Fruit fly (Drosophila melanogaster) whole organism, wandering third instar larva: ENCODE data around the gene CG6168.

Experiments used
- Abd-B ChIP-seq: fragments of >200 bp; optimal IDR thresholded peaks from 2 replicates; lab custom pipeline; 2017; ENCODE audit warnings: missing biosample characterization, missing genetic modification characterization
- CG32264 ChIP-seq: fragments of 200-800 bp; sonication (Bioruptor generic); optimal IDR thresholded peaks from 2 replicates; lab custom pipeline; 2016; ENCODE audit warnings: missing biosample characterization, missing genetic modification characterization
- CG9705 ChIP-seq: fragments of 200-800 bp; sonication (Bioruptor generic); optimal IDR thresholded peaks from 2 replicates; lab custom pipeline; 2018; ENCODE audit warnings: missing biosample characterization, mild to moderate bottlenecking, missing genetic modification characterization
- CrebA ChIP-seq: fragments of 200-800 bp; sonication (Bioruptor generic); optimal IDR thresholded peaks from 2 replicates; lab custom pipeline; 2016; ENCODE audit warnings: missing biosample characterization, mild to moderate bottlenecking, missing genetic modification characterization, borderline replicate concordance
- Dfd ChIP-seq: fragments of >200 bp; optimal IDR thresholded peaks from 2 replicates; lab custom pipeline; 2017; ENCODE audit warnings: missing biosample characterization, missing genetic modification characterization
- Dif ChIP-seq: fragments of 200-275, 200-300 bp; sonication (Bioruptor generic); optimal IDR thresholded peaks from 2 replicates; lab custom pipeline; 2018; ENCODE audit warnings: missing biosample characterization, missing genetic modification characterization; ENCODE audit not compliant: partially characterized antibody
- GATAd ChIP-seq: sonication (Bioruptor generic); optimal IDR thresholded peaks from 2 replicates; lab custom pipeline; 2016; ENCODE audit warnings: missing biosample characterization, missing genetic modification characterization
- HLH106 ChIP-seq: fragments of 200-800 bp; optimal IDR thresholded peaks from 3 replicates; lab custom pipeline; 2019; ENCODE audit warnings: missing biosample characterization, mild to moderate bottlenecking, missing genetic modification characterization, moderate library complexity
- Hnf4 ChIP-seq: fragments of 200-800 bp; sonication (Bioruptor generic); optimal IDR thresholded peaks from 2 replicates; lab custom pipeline; 2016; ENCODE audit warnings: missing biosample characterization, mild to moderate bottlenecking, missing genetic modification characterization
- Hr78 ChIP-seq: fragments of >200 bp; optimal IDR thresholded peaks from 2 replicates; lab custom pipeline; 2017; ENCODE audit warnings: missing biosample characterization, missing genetic modification characterization
- Hr83 ChIP-seq: fragments of 200-300 bp; sonication (Bioruptor generic); optimal IDR thresholded peaks from 2 replicates; lab custom pipeline; 2016; ENCODE audit warnings: missing biosample characterization, mild to moderate bottlenecking, missing genetic modification characterization, moderate library complexity; ENCODE audit not compliant: poor library complexity, severe bottlenecking
- Jra ChIP-seq: sonication (Bioruptor generic); optimal IDR thresholded peaks from 2 replicates; lab custom pipeline; 2016; ENCODE audit warnings: missing biosample characterization, missing genetic modification characterization
- Mio ChIP-seq: sonication (Bioruptor generic); optimal IDR thresholded peaks from 2 replicates; lab custom pipeline; 2016; ENCODE audit warnings: missing biosample characterization, missing genetic modification characterization
- Myc ChIP-seq: fragments of >200 bp; optimal IDR thresholded peaks from 2 replicates; lab custom pipeline; 2017
- N ChIP-seq: fragments of >200 bp; optimal IDR thresholded peaks from 2 replicates; lab custom pipeline; 2018; ENCODE audit warnings: missing biosample characterization, missing external identifiers, missing genetic modification characterization
- OdsH ChIP-seq: fragments of 200-800 bp; sonication (Bioruptor generic); optimal IDR thresholded peaks from 2 replicates; lab custom pipeline; 2016; ENCODE audit warnings: missing biosample characterization, mild to moderate bottlenecking, missing genetic modification characterization
- Rel ChIP-seq, 2 experiments: fragments of 200-800 bp; sonication (Bioruptor generic) in 1 of 2; optimal IDR thresholded peaks; 2 replicates in 1 of 2; 3 replicates in 1 of 2; lab custom pipeline; 2016 to 2019; ENCODE audit warnings: mild to moderate bottlenecking in 2 of 2, missing biosample characterization in 2 of 2, missing genetic modification characterization in 2 of 2, moderate library complexity in 1 of 2
- Sp1 ChIP-seq: fragments of 200-800 bp; sonication (Bioruptor generic); optimal IDR thresholded peaks from 3 replicates; lab custom pipeline; 2019; ENCODE audit warnings: missing biosample characterization, mild to moderate bottlenecking, missing genetic modification characterization, moderate library complexity
- Vsx2 ChIP-seq: fragments of 200-300, 225-300 bp; sonication (Bioruptor generic); optimal IDR thresholded peaks from 2 replicates; lab custom pipeline; 2018; ENCODE audit warnings: missing biosample characterization, missing genetic modification characterization; ENCODE audit not compliant: partially characterized antibody
- br ChIP-seq: fragments of 200-800 bp; sonication (Bioruptor generic); optimal IDR thresholded peaks from 2 replicates; lab custom pipeline; 2016; ENCODE audit warnings: missing biosample characterization, missing genetic modification characterization
- brk ChIP-seq: fragments of 200-800 bp; sonication (Bioruptor generic); optimal IDR thresholded peaks from 2 replicates; lab custom pipeline; 2016; ENCODE audit warnings: missing biosample characterization, mild to moderate bottlenecking, missing genetic modification characterization
- dl ChIP-seq, 2 experiments: fragments of 175-275, 200-275 bp in 1 of 2; fragments of 200-275 bp in 1 of 2; sonication (Bioruptor generic); optimal IDR thresholded peaks; lab custom pipeline; 2018; ENCODE audit warnings: mild to moderate bottlenecking in 2 of 2, missing biosample characterization in 2 of 2, missing genetic modification characterization in 2 of 2, moderate library complexity in 2 of 2; ENCODE audit not compliant: partially characterized antibody in 2 of 2, insufficient read depth in 1 of 2
- dmrt93B ChIP-seq: fragments of 200-800 bp; sonication (Bioruptor generic); optimal IDR thresholded peaks from 2 replicates; lab custom pipeline; 2018; ENCODE audit warnings: missing biosample characterization, mild to moderate bottlenecking, missing genetic modification characterization
- dsf ChIP-seq: sonication (Bioruptor generic); optimal IDR thresholded peaks from 2 replicates; lab custom pipeline; 2016; ENCODE audit warnings: missing biosample characterization, missing genetic modification characterization, borderline replicate concordance
- ey ChIP-seq: fragments of 200-800 bp; sonication (Bioruptor generic); optimal IDR thresholded peaks from 2 replicates; lab custom pipeline; 2016; ENCODE audit warnings: missing biosample characterization, missing genetic modification characterization
- foxo ChIP-seq, 2 experiments: fragments of 200-800 bp; sonication (Bioruptor generic); optimal IDR thresholded peaks; 2 replicates in 1 of 2; 3 replicates in 1 of 2; lab custom pipeline; 2016 to 2017; ENCODE audit warnings: missing biosample characterization in 2 of 2, missing genetic modification characterization in 2 of 2
- fru ChIP-seq: fragments of 200-800 bp; sonication (Bioruptor generic); optimal IDR thresholded peaks from 3 replicates; lab custom pipeline; 2016; ENCODE audit warnings: missing biosample characterization, mild to moderate bottlenecking, missing genetic modification characterization
- h ChIP-seq: fragments of 200-800 bp; sonication (Bioruptor generic); optimal IDR thresholded peaks from 3 replicates; lab custom pipeline; 2016; ENCODE audit warnings: missing biosample characterization, mild to moderate bottlenecking, missing genetic modification characterization
- jim ChIP-seq: fragments of 175-275, 200-325 bp; sonication (Bioruptor generic); optimal IDR thresholded peaks from 2 replicates; lab custom pipeline; 2016; ENCODE audit warnings: missing biosample characterization, mild to moderate bottlenecking, missing genetic modification characterization
- lola ChIP-seq: fragments of >200 bp; optimal IDR thresholded peaks from 2 replicates; lab custom pipeline; 2017; ENCODE audit warnings: missing biosample characterization, missing genetic modification characterization
- pan ChIP-seq: fragments of >200 bp; optimal IDR thresholded peaks from 2 replicates; lab custom pipeline; 2017
- psq ChIP-seq: fragments of 200-800 bp; sonication (Bioruptor generic); optimal IDR thresholded peaks from 3 replicates; lab custom pipeline; 2017; ENCODE audit warnings: missing biosample characterization, mild to moderate bottlenecking, missing genetic modification characterization, moderate library complexity
- rgr ChIP-seq: fragments of 200-800 bp; sonication (Bioruptor generic); optimal IDR thresholded peaks from 3 replicates; lab custom pipeline; 2016; ENCODE audit warnings: missing biosample characterization, mild to moderate bottlenecking, missing genetic modification characterization
- sage ChIP-seq: fragments of 200-800 bp; sonication (Bioruptor generic); optimal IDR thresholded peaks from 2 replicates; lab custom pipeline; 2016; ENCODE audit warnings: missing biosample characterization, mild to moderate bottlenecking, missing genetic modification characterization
- sv ChIP-seq: fragments of 200-800 bp; sonication (Bioruptor generic); optimal IDR thresholded peaks from 3 replicates; lab custom pipeline; 2016; ENCODE audit warnings: missing biosample characterization, missing genetic modification characterization
- tai ChIP-seq: sonication (Bioruptor generic); optimal IDR thresholded peaks from 2 replicates; lab custom pipeline; 2016; ENCODE audit warnings: missing biosample characterization, missing genetic modification characterization
- usp ChIP-seq: fragments of >200 bp; optimal IDR thresholded peaks from 2 replicates; lab custom pipeline; 2017; ENCODE audit warnings: missing biosample characterization, missing genetic modification characterization
- woc ChIP-seq: sonication (Bioruptor generic); optimal IDR thresholded peaks from 2 replicates; lab custom pipeline; 2016; ENCODE audit warnings: missing biosample characterization, mild to moderate bottlenecking, missing genetic modification characterization

Gene CG6168

dm6 chr3L:11293378-11293777 lies 28.1 kb downstream of the CG6168 start:
- TF ChIP-seq woc (GFP tag; lab: Kevin White, UChicago) (peak; percentile 71), OdsH (no peak), Hnf4 (GFP tag; lab: Kevin White, UChicago) (peak; percentile 4), ey (GFP tag; lab: Kevin White, UChicago) (no peak), foxo (GFP tag; optimal IDR thresholded peaks at IDR 0.05; lab: Kevin White, UChicago) (peak in 1 of 2 experiments; percentile 9), h (GFP tag; lab: Kevin White, UChicago) (peak; percentile 36), HLH106 (tag; lab: Kevin White, UChicago) (peak; percentile 36)

dm6 chr3L:11292180-11292727 lies 29.3 kb downstream of the CG6168 start:
- TF ChIP-seq lola (GFP tag; lab: Kevin White, UChicago), result no peak
- TF ChIP-seq h (GFP tag; lab: Kevin White, UChicago), result peak; percentile 53
- no peak for TF ChIP-seq Myc (lab: Kevin White, UChicago)
- no peak for TF ChIP-seq br
- no peak for TF ChIP-seq Dfd (GFP tag; lab: Kevin White, UChicago)
- peak; percentile 30 for TF ChIP-seq HLH106 (tag; lab: Kevin White, UChicago)
- no peak for TF ChIP-seq sv
- no peak for TF ChIP-seq jim (GFP tag; lab: Kevin White, UChicago)
- TF ChIP-seq Hnf4 (GFP tag; lab: Kevin White, UChicago), result no peak
- TF ChIP-seq Rel (GFP tag; optimal IDR thresholded peaks at IDR 0.05; lab: Kevin White, UChicago), result no peak
- TF ChIP-seq Rel (tag; optimal IDR thresholded peaks at IDR 0.05; lab: Kevin White, UChicago), result peak; percentile 68
- TF ChIP-seq CG32264 (GFP tag; lab: Kevin White, UChicago), result no peak
- TF ChIP-seq usp (GFP tag; lab: Kevin White, UChicago), result no peak
- TF ChIP-seq Dif (GFP tag; lab: Kevin White, UChicago), result peak; percentile 35
- TF ChIP-seq psq (GFP tag; lab: Kevin White, UChicago), result peak; percentile 66
- TF ChIP-seq dsf (GFP tag; lab: Kevin White, UChicago), result no peak
- TF ChIP-seq OdsH, result no peak
- TF ChIP-seq brk (GFP tag; lab: Kevin White, UChicago), result no peak
- TF ChIP-seq Jra, result no peak
- no peak for TF ChIP-seq Sp1
- TF ChIP-seq N (GFP tag; lab: Kevin White, UChicago), result no peak
- TF ChIP-seq Mio (GFP tag; lab: Kevin White, UChicago), result no peak
- peak; percentile 55 for TF ChIP-seq Hr83 (GFP tag; lab: Kevin White, UChicago)
- TF ChIP-seq Hr78 (GFP tag; lab: Kevin White, UChicago), result no peak
- TF ChIP-seq sage, result no peak
- TF ChIP-seq fru (GFP tag; lab: Kevin White, UChicago), result no peak
- no peak for TF ChIP-seq dmrt93B (GFP tag; lab: Kevin White, UChicago)
- TF ChIP-seq GATAd (GFP tag; lab: Kevin White, UChicago), result no peak
- no peak for TF ChIP-seq tai
- TF ChIP-seq Vsx2 (GFP tag; lab: Kevin White, UChicago), result peak; percentile 23
- peak in 1 of 2 experiments; percentile 58 for TF ChIP-seq dl (GFP tag; optimal IDR thresholded peaks at IDR 0.05; lab: Kevin White, UChicago; ENCODE audit: insufficient read depth in 1 of 2, partially characterized antibody in 2 of 2)
- TF ChIP-seq pan, result no peak
- TF ChIP-seq foxo (GFP tag; optimal IDR thresholded peaks at IDR 0.05; lab: Kevin White, UChicago), result no peak
- TF ChIP-seq woc (GFP tag; lab: Kevin White, UChicago), result peak; percentile 26
- TF ChIP-seq CrebA (GFP tag; lab: Kevin White, UChicago), result peak; percentile 69
- TF ChIP-seq CG9705 (GFP tag; lab: Kevin White, UChicago), result no peak
- TF ChIP-seq Abd-B (GFP tag; lab: Kevin White, UChicago), result no peak
- no peak for TF ChIP-seq ey (GFP tag; lab: Kevin White, UChicago)
- peak; percentile 7 for TF ChIP-seq rgr (GFP tag; lab: Kevin White, UChicago)
